Worm (Caenorhabditis elegans) whole organism, mixed stage, embryonic: ENCODE data around the gene sec-6.

Experiments used
- M03D4.4 ChIP-seq: sonication (generic microtip); optimal IDR thresholded peaks from 2 replicates; lab custom pipeline; 2017; ENCODE audit warnings: mild to moderate bottlenecking, missing genetic modification characterization, missing compliant biosample characterization
- bed-3 ChIP-seq: fragments of 200-800 bp; sonication (Bioruptor generic); optimal IDR thresholded peaks from 3 replicates; lab custom pipeline; 2018; ENCODE audit warnings: mild to moderate bottlenecking, missing genetic modification characterization, moderate library complexity, missing compliant biosample characterization
- blmp-1 ChIP-seq: fragments of 150-350 bp; optimal IDR thresholded peaks from 2 replicates; lab custom pipeline; 2014; ENCODE audit warnings: missing biosample characterization, missing genetic modification characterization
- ceh-39 ChIP-seq: fragments of 150-350 bp; optimal IDR thresholded peaks from 2 replicates; lab custom pipeline; 2014; ENCODE audit warnings: missing biosample characterization, missing genetic modification characterization
- ceh-43 ChIP-seq: fragments of 200-800 bp; sonication (Bioruptor generic); optimal IDR thresholded peaks from 2 replicates; lab custom pipeline; 2018; ENCODE audit warnings: mild to moderate bottlenecking, missing genetic modification characterization, moderate library complexity, missing compliant biosample characterization
- ceh-83 ChIP-seq: fragments of 200-800 bp; sonication (Bioruptor generic); optimal IDR thresholded peaks from 2 replicates; lab custom pipeline; 2018; ENCODE audit warnings: mild to moderate bottlenecking, missing genetic modification characterization, missing compliant biosample characterization
- ces-1 ChIP-seq: fragments of 150-350 bp; optimal IDR thresholded peaks from 2 replicates; lab custom pipeline; 2014; ENCODE audit warnings: missing biosample characterization, missing genetic modification reagents, missing genetic modification characterization
- cnd-1 ChIP-seq: fragments of 200-800 bp; sonication (Bioruptor generic); optimal IDR thresholded peaks from 2 replicates; lab custom pipeline; 2018; ENCODE audit warnings: mild to moderate bottlenecking, missing genetic modification characterization, missing compliant biosample characterization
- drap-1 ChIP-seq: fragments of 200-800 bp; sonication (Bioruptor generic); optimal IDR thresholded peaks from 3 replicates; lab custom pipeline; 2018; ENCODE audit warnings: mild to moderate bottlenecking, missing genetic modification characterization, missing compliant biosample characterization
- elt-1 ChIP-seq: sonication (generic microtip); optimal IDR thresholded peaks from 2 replicates; lab custom pipeline; 2017; ENCODE audit warnings: missing genetic modification characterization, mild to moderate bottlenecking, missing compliant biosample characterization, antibody characterized with exemption, moderate library complexity, borderline replicate concordance; ENCODE audit not compliant: insufficient read depth
- elt-3 ChIP-seq: fragments of 150-350 bp; optimal IDR thresholded peaks from 2 replicates; lab custom pipeline; 2014; ENCODE audit warnings: missing biosample characterization, missing genetic modification characterization
- flh-1 ChIP-seq: fragments of 200-800 bp; sonication (Bioruptor generic); optimal IDR thresholded peaks from 2 replicates; lab custom pipeline; 2018; ENCODE audit warnings: mild to moderate bottlenecking, missing genetic modification characterization, moderate library complexity, missing compliant biosample characterization
- ham-2 ChIP-seq: fragments of 200-800 bp; sonication (Bioruptor generic); optimal IDR thresholded peaks from 2 replicates; lab custom pipeline; 2018; ENCODE audit warnings: mild to moderate bottlenecking, missing genetic modification characterization, missing compliant biosample characterization
- hlh-1 ChIP-seq: fragments of 150-350 bp; optimal IDR thresholded peaks from 2 replicates; lab custom pipeline; 2014; ENCODE audit warnings: missing biosample characterization, missing genetic modification reagents, missing genetic modification characterization
- lin-13 ChIP-seq: fragments of 150-350 bp; optimal IDR thresholded peaks from 2 replicates; lab custom pipeline; 2014; ENCODE audit warnings: missing biosample characterization, missing genetic modification characterization
- lin-32 ChIP-seq: fragments of 200-800 bp; sonication (Bioruptor generic); optimal IDR thresholded peaks from 2 replicates; lab custom pipeline; 2018; ENCODE audit warnings: mild to moderate bottlenecking, missing genetic modification characterization, missing compliant biosample characterization
- lsy-2 ChIP-seq: fragments of 150-350 bp; optimal IDR thresholded peaks from 2 replicates; lab custom pipeline; 2014; ENCODE audit warnings: missing biosample characterization, missing genetic modification characterization
- mab-5 ChIP-seq: fragments of 150-350 bp; optimal IDR thresholded peaks from 2 replicates; lab custom pipeline; 2014; ENCODE audit warnings: missing biosample characterization, missing genetic modification characterization
- mep-1 ChIP-seq: fragments of 150-350 bp; optimal IDR thresholded peaks from 2 replicates; lab custom pipeline; 2017; ENCODE audit warnings: missing biosample characterization, missing genetic modification reagents, missing genetic modification characterization, inconsistent platforms
- mls-2 ChIP-seq: sonication (generic microtip); optimal IDR thresholded peaks from 2 replicates; lab custom pipeline; 2016; ENCODE audit warnings: mild to moderate bottlenecking, missing genetic modification characterization, moderate library complexity, missing compliant biosample characterization
- nhr-12 ChIP-seq: fragments of 150-350 bp; optimal IDR thresholded peaks from 2 replicates; lab custom pipeline; 2014; ENCODE audit warnings: missing biosample characterization, missing genetic modification characterization
- nhr-2 ChIP-seq: fragments of 150-350 bp; optimal IDR thresholded peaks from 2 replicates; lab custom pipeline; 2014; ENCODE audit warnings: missing biosample characterization, missing genetic modification characterization
- nhr-237 ChIP-seq: fragments of 150-350 bp; optimal IDR thresholded peaks from 2 replicates; lab custom pipeline; 2014; ENCODE audit warnings: missing biosample characterization, missing genetic modification characterization
- nhr-76 ChIP-seq: sonication (generic microtip); optimal IDR thresholded peaks from 2 replicates; lab custom pipeline; 2017; ENCODE audit warnings: missing biosample characterization, missing genetic modification characterization
- pha-4 ChIP-seq: fragments of 150-350 bp; optimal IDR thresholded peaks from 2 replicates; lab custom pipeline; 2018; ENCODE audit warnings: missing biosample characterization, missing genetic modification reagents, missing genetic modification characterization
- sem-2 ChIP-seq: fragments of 200-800 bp; sonication (Bioruptor generic); optimal IDR thresholded peaks from 2 replicates; lab custom pipeline; 2018; ENCODE audit warnings: mild to moderate bottlenecking, missing genetic modification characterization, missing compliant biosample characterization
- snpc-4 ChIP-seq: fragments of 150-350 bp; optimal IDR thresholded peaks from 2 replicates; lab custom pipeline; 2014; ENCODE audit warnings: missing biosample characterization, missing genetic modification characterization
- sptf-1 ChIP-seq: sonication (generic microtip); optimal IDR thresholded peaks from 2 replicates; lab custom pipeline; 2017; ENCODE audit warnings: mild to moderate bottlenecking, missing genetic modification characterization, moderate library complexity, missing compliant biosample characterization
- tbx-8 ChIP-seq: fragments of 200-800 bp; sonication (Bioruptor generic); optimal IDR thresholded peaks from 2 replicates; lab custom pipeline; 2018; ENCODE audit warnings: mild to moderate bottlenecking, missing genetic modification characterization, moderate library complexity, missing compliant biosample characterization
- unc-120 ChIP-seq: sonication (generic microtip); optimal IDR thresholded peaks from 2 replicates; lab custom pipeline; 2017; ENCODE audit warnings: missing genetic modification characterization, missing compliant biosample characterization; ENCODE audit not compliant: poor library complexity, severe bottlenecking
- unc-39 ChIP-seq: fragments of 150-350 bp; optimal IDR thresholded peaks from 2 replicates; lab custom pipeline; 2014; ENCODE audit warnings: missing biosample characterization, missing genetic modification characterization
- unc-62 ChIP-seq: fragments of 150-350 bp; optimal IDR thresholded peaks from 2 replicates; lab custom pipeline; 2014; ENCODE audit warnings: missing biosample characterization, missing genetic modification reagents, missing genetic modification characterization
- zip-8 ChIP-seq: fragments of 150-350 bp; optimal IDR thresholded peaks from 2 replicates; lab custom pipeline; 2014; ENCODE audit warnings: missing biosample characterization, missing genetic modification characterization
- ztf-11 ChIP-seq: fragments of 150-350 bp; optimal IDR thresholded peaks from 2 replicates; lab custom pipeline; 2014; ENCODE audit warnings: missing biosample characterization, missing genetic modification characterization

Gene sec-6

ce11 chrII:5336660-5337494 lies 22.5 kb upstream of the sec-6 start:
- no peak for TF ChIP-seq lsy-2 (tag; lab: Kevin White, UChicago)
- no peak for TF ChIP-seq elt-3
- peak; percentile 49 for TF ChIP-seq unc-120 (tag; lab: Kevin White, UChicago)
- TF ChIP-seq elt-1 (tag; lab: Kevin White, UChicago), result no peak
- no peak for TF ChIP-seq lin-32 (GFP tag; lab: Kevin White, UChicago)
- TF ChIP-seq unc-39 (tag; lab: Kevin White, UChicago), result no peak
- TF ChIP-seq nhr-237 (tag; lab: Kevin White, UChicago), result peak; percentile 53
- TF ChIP-seq bed-3 (GFP tag; lab: Kevin White, UChicago), result no peak
- TF ChIP-seq tbx-8 (GFP tag; lab: Kevin White, UChicago), result no peak
- no peak for TF ChIP-seq nhr-76
- TF ChIP-seq zip-8, result no peak
- no peak for TF ChIP-seq mls-2
- TF ChIP-seq drap-1, result no peak
- TF ChIP-seq hlh-1 (tag; lab: Kevin White, UChicago), result peak; percentile 39
- no peak for TF ChIP-seq cnd-1 (tag; lab: Kevin White, UChicago)
- no peak for TF ChIP-seq nhr-12
- no peak for TF ChIP-seq sem-2 (GFP tag; lab: Kevin White, UChicago)
- no peak for TF ChIP-seq flh-1
- TF ChIP-seq ham-2 (GFP tag; lab: Kevin White, UChicago), result no peak
- TF ChIP-seq blmp-1 (tag; lab: Kevin White, UChicago), result no peak
- TF ChIP-seq mep-1 (tag; lab: Kevin White, UChicago), result no peak
- peak; percentile 7 for TF ChIP-seq M03D4.4
- peak; percentile 59 for TF ChIP-seq unc-62 (GFP tag; lab: Kevin White, UChicago)
- TF ChIP-seq pha-4 (tag; lab: Kevin White, UChicago), result peak; percentile 67
- TF ChIP-seq ces-1 (GFP tag; lab: Kevin White, UChicago), result peak; percentile 64
- TF ChIP-seq sptf-1 (tag; lab: Kevin White, UChicago), result peak; percentile 19
- no peak for TF ChIP-seq mab-5 (tag; lab: Kevin White, UChicago)

- TF ChIP-seq nhr-2 (tag; lab: Kevin White, UChicago), result no peak
- no peak for TF ChIP-seq unc-120 (tag; lab: Kevin White, UChicago)
- no peak for TF ChIP-seq ceh-39 (tag; lab: Kevin White, UChicago)
- no peak for TF ChIP-seq drap-1
- TF ChIP-seq zip-8, result no peak
- TF ChIP-seq ces-1 (GFP tag; lab: Kevin White, UChicago), result no peak
- TF ChIP-seq hlh-1 (tag; lab: Kevin White, UChicago), result no peak
- TF ChIP-seq nhr-237 (tag; lab: Kevin White, UChicago), result no peak
- no peak for TF ChIP-seq nhr-76
- no peak for TF ChIP-seq lin-32 (GFP tag; lab: Kevin White, UChicago)
- no peak for TF ChIP-seq pha-4 (tag; lab: Kevin White, UChicago)
- no peak for TF ChIP-seq lsy-2 (tag; lab: Kevin White, UChicago)
- no peak for TF ChIP-seq ztf-11 (tag; lab: Kevin White, UChicago)
- no peak for TF ChIP-seq lin-13
- TF ChIP-seq M03D4.4, result no peak
- no peak for TF ChIP-seq ceh-83 (GFP tag; lab: Kevin White, UChicago)
- TF ChIP-seq ham-2 (GFP tag; lab: Kevin White, UChicago), result no peak
- no peak for TF ChIP-seq snpc-4
Observed at ce11 chrII:5337495-5337840, 21.9 kb upstream of the sec-6 start.

DNA sequence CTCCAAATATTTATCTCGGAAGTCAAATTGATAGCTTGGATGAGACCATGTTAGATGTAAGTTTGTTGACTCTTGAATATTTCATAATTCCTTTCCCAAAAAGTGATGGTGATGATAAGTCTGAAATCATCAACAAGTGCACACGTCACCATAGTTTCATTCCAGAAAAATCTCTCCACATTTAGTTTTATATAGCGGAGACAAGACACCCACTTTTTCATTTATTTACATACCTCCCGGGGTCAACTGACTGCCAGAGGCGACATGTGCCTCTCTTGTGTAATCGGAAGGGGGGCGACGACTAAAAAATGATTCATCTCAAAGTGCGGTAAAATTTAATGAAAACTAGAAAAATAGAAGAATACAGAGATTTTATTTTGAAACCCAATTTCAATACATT lies 21.1 kb upstream of the sec-6 start:
- no peak for TF ChIP-seq lin-32 (GFP tag; lab: Kevin White, UChicago)
- no peak for TF ChIP-seq sem-2 (GFP tag; lab: Kevin White, UChicago)
- no peak for TF ChIP-seq sptf-1 (tag; lab: Kevin White, UChicago)
- no peak for TF ChIP-seq nhr-237 (tag; lab: Kevin White, UChicago)
- TF ChIP-seq M03D4.4, result no peak
- no peak for TF ChIP-seq tbx-8 (GFP tag; lab: Kevin White, UChicago)
- no peak for TF ChIP-seq nhr-12
- no peak for TF ChIP-seq ztf-11 (tag; lab: Kevin White, UChicago)
- TF ChIP-seq bed-3 (GFP tag; lab: Kevin White, UChicago), result no peak
- TF ChIP-seq elt-3, result no peak
- no peak for TF ChIP-seq unc-120 (tag; lab: Kevin White, UChicago)
- no peak for TF ChIP-seq blmp-1 (tag; lab: Kevin White, UChicago)
- no peak for TF ChIP-seq ceh-43 (GFP tag; lab: Kevin White, UChicago)
- no peak for TF ChIP-seq zip-8
- no peak for TF ChIP-seq hlh-1 (tag; lab: Kevin White, UChicago)
- no peak for TF ChIP-seq mab-5 (tag; lab: Kevin White, UChicago)
- TF ChIP-seq mep-1 (tag; lab: Kevin White, UChicago), result no peak
- TF ChIP-seq ces-1 (GFP tag; lab: Kevin White, UChicago), result no peak
- no peak for TF ChIP-seq unc-62 (GFP tag; lab: Kevin White, UChicago)
- TF ChIP-seq snpc-4, result no peak
